Worm (Caenorhabditis elegans) whole organism, midembryonic: ENCODE data around the gene F59A6.3.

Experiments
- T22C8.4 ChIP-seq: fragments of 200-800 bp; sonication (Bioruptor generic); IDR thresholded peaks from 2 replicates; pipeline ENCODE4 v1.3.6; 2022; ENCODE audit warnings: missing genetic modification characterization, missing compliant biosample characterization
- cog-1 ChIP-seq: sonication (generic microtip); optimal IDR thresholded peaks from 2 replicates; lab custom pipeline; 2016; ENCODE audit warnings: missing genetic modification characterization, missing compliant biosample characterization
- flt-1 ChIP-seq: fragments of 200-800 bp; sonication (Bioruptor generic); IDR thresholded peaks from 2 replicates; pipeline ENCODE4 v1.3.6; 2022; ENCODE audit warnings: missing genetic modification characterization, missing compliant biosample characterization
- klf-2 ChIP-seq: fragments of 200-800 bp; sonication (Bioruptor generic); conservative IDR thresholded peaks from 2 replicates; pipeline ENCODE4 v1.3.6; 2022; ENCODE audit warnings: missing genetic modification reagents, missing genetic modification characterization, missing compliant biosample characterization
- med-1 ChIP-seq: sonication (generic microtip); optimal IDR thresholded peaks from 2 replicates; lab custom pipeline; 2017; ENCODE audit warnings: missing genetic modification characterization, mild to moderate bottlenecking, missing compliant biosample characterization, antibody characterized with exemption, missing genetic modification reagents; ENCODE audit not compliant: insufficient read depth
- ref-1 ChIP-seq: fragments of 200-800 bp; sonication (Bioruptor generic); conservative IDR thresholded peaks from 2 replicates; pipeline ENCODE4 v1.3.6; 2022; ENCODE audit warnings: missing genetic modification reagents, missing genetic modification characterization, missing compliant biosample characterization
- tab-1 ChIP-seq: fragments of 200-800 bp; sonication (Bioruptor generic); IDR thresholded peaks from 2 replicates; pipeline ENCODE4 v1.3.6; 2022; ENCODE audit warnings: missing genetic modification characterization, missing compliant biosample characterization
- ztf-23 ChIP-seq: fragments of 200-800 bp; sonication (Bioruptor generic); IDR thresholded peaks from 2 replicates; pipeline ENCODE4 v1.3.6; 2022; ENCODE audit warnings: missing genetic modification reagents, missing genetic modification characterization, missing compliant biosample characterization
- ztf-29 ChIP-seq: fragments of 200-800 bp; sonication (Bioruptor generic); IDR thresholded peaks from 2 replicates; pipeline ENCODE4 v1.3.6; 2022; ENCODE audit warnings: missing genetic modification reagents, missing genetic modification characterization, missing compliant biosample characterization

Gene F59A6.3

ce11 chrII:5008033-5008432 lies at the start of gene F59A6.3:
F59A6.3 (plus strand) TSS chrII:5008333.
- TF ChIP-seq cog-1 (no peak), flt-1 (GFP tag; lab: Robert Waterston, UW) (no peak)

DNA sequence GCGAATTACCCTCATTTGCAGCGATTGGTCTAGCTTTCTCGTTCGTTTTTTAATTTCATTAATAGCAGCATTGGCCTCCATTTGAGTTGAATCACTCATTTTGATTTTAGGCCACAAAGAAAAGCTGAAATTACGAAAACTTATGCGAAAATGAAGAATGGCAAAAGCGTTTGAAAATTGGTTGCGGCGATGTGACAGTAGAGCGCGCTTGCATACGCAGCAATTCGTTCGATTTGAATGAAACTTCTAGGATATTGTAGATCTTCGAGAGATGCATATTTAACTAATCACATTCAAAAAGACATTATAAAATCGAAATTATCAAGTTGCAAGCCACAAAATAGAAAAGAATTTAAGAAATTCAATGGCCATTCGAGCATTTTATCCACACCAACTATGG lies 48.4 kb upstream of the F59A6.3 start, which contains the start of gene ulp-2:
Gene ulp-2 (minus strand): TSS at position 158 of the 400 bp plus-strand sequence.
- no peak for TF ChIP-seq ztf-29
- TF ChIP-seq tab-1 (GFP tag; lab: Robert Waterston, UW), result no peak
- TF ChIP-seq med-1 (GFP tag; lab: Kevin White, UChicago), result no peak
- TF ChIP-seq ztf-23 (GFP tag; lab: Robert Waterston, UW), result 0 out of 2 replicates have a peak, but pooled peaks have one; percentile 19

- TF ChIP-seq ref-1 (GFP tag; lab: Robert Waterston, UW) (no peak), tab-1 (GFP tag; lab: Robert Waterston, UW) (no peak), flt-1 (GFP tag; lab: Robert Waterston, UW) (no peak), ztf-23 (GFP tag; lab: Robert Waterston, UW) (no peak), T22C8.4 (GFP tag; lab: Robert Waterston, UW) (no peak), ztf-29 (no peak), klf-2 (no peak), med-1 (GFP tag; lab: Kevin White, UChicago) (no peak), cog-1 (no peak)
These were observed 47.4 kb upstream of the F59A6.3 start for ce11 chrII:4960690-4961089.

ce11 chrII:4966576-4966975 lies 41.6 kb upstream of the F59A6.3 start:
- TF ChIP-seq ztf-29 (no peak), ref-1 (GFP tag; lab: Robert Waterston, UW) (no peak), T22C8.4 (GFP tag; lab: Robert Waterston, UW) (no peak), tab-1 (GFP tag; lab: Robert Waterston, UW) (no peak), ztf-23 (GFP tag; lab: Robert Waterston, UW) (no peak), flt-1 (GFP tag; lab: Robert Waterston, UW) (no peak), klf-2 (no peak), cog-1 (no peak), med-1 (GFP tag; lab: Kevin White, UChicago) (no peak)

ce11 chrII:4967636-4968035 lies 40.5 kb upstream of the F59A6.3 start:
- TF ChIP-seq klf-2 (no peak), ztf-29 (no peak), cog-1 (no peak), flt-1 (GFP tag; lab: Robert Waterston, UW) (no peak), tab-1 (GFP tag; lab: Robert Waterston, UW) (no peak), med-1 (GFP tag; lab: Kevin White, UChicago) (no peak), ref-1 (GFP tag; lab: Robert Waterston, UW) (no peak), ztf-23 (GFP tag; lab: Robert Waterston, UW) (no peak), T22C8.4 (GFP tag; lab: Robert Waterston, UW) (no peak)

- TF ChIP-seq cog-1, result no peak
- TF ChIP-seq ztf-29, result no peak
- no peak for TF ChIP-seq flt-1 (GFP tag; lab: Robert Waterston, UW)
- TF ChIP-seq ref-1 (GFP tag; lab: Robert Waterston, UW), result no peak
- no peak for TF ChIP-seq T22C8.4 (GFP tag; lab: Robert Waterston, UW)
These were observed 39.3 kb upstream of the F59A6.3 start, which contains the start of gene shc-2 for ce11 chrII:4968863-4969262. shc-2 (plus strand) TSS chrII:4969163.

ce11 chrII:4974448-4974951 lies 33.6 kb upstream of the F59A6.3 start:
- TF ChIP-seq flt-1 (GFP tag; lab: Robert Waterston, UW), result no peak
- no peak for TF ChIP-seq ztf-23 (GFP tag; lab: Robert Waterston, UW)
- TF ChIP-seq T22C8.4 (GFP tag; lab: Robert Waterston, UW), result no peak
- no peak for TF ChIP-seq ztf-29
- TF ChIP-seq med-1 (GFP tag; lab: Kevin White, UChicago), result no peak
- no peak for TF ChIP-seq tab-1 (GFP tag; lab: Robert Waterston, UW)
- TF ChIP-seq cog-1, result no peak
- no peak for TF ChIP-seq klf-2
- no peak for TF ChIP-seq ref-1 (GFP tag; lab: Robert Waterston, UW)

DNA sequence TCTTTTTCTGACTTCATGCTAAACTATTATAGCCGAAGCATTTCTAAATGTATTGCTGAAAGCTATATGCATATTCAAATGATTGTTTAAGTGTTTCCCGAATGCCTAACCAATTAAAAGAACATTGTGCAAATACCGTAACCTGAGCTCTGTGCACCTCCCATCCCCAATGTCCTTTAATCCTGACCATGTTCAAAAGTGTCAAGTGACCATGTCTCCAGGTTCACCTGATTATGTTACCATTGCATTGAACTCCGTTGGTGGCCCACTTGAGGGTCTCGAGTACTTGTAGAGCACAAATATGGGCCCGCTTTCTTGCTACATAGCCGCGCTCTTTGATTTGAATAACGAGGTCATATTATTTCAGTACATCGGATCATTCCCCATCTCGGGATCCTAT lies 32.8 kb upstream of the F59A6.3 start:
- TF ChIP-seq med-1 (GFP tag; lab: Kevin White, UChicago) (no peak), tab-1 (GFP tag; lab: Robert Waterston, UW) (no peak), cog-1 (no peak), ref-1 (GFP tag; lab: Robert Waterston, UW) (no peak), klf-2 (no peak), flt-1 (GFP tag; lab: Robert Waterston, UW) (no peak), T22C8.4 (GFP tag; lab: Robert Waterston, UW) (no peak), ztf-23 (GFP tag; lab: Robert Waterston, UW) (no peak), ztf-29 (no peak)

ce11 chrII:4981682-4982404 lies 26.3 kb upstream of the F59A6.3 start:
- TF ChIP-seq med-1 (GFP tag; lab: Kevin White, UChicago), result no peak
- no peak for TF ChIP-seq T22C8.4 (GFP tag; lab: Robert Waterston, UW)
- no peak for TF ChIP-seq ref-1 (GFP tag; lab: Robert Waterston, UW)
- TF ChIP-seq flt-1 (GFP tag; lab: Robert Waterston, UW), result no peak
- no peak for TF ChIP-seq ztf-23 (GFP tag; lab: Robert Waterston, UW)
- TF ChIP-seq klf-2, result no peak
- no peak for TF ChIP-seq tab-1 (GFP tag; lab: Robert Waterston, UW)
- no peak for TF ChIP-seq ztf-29

DNA sequence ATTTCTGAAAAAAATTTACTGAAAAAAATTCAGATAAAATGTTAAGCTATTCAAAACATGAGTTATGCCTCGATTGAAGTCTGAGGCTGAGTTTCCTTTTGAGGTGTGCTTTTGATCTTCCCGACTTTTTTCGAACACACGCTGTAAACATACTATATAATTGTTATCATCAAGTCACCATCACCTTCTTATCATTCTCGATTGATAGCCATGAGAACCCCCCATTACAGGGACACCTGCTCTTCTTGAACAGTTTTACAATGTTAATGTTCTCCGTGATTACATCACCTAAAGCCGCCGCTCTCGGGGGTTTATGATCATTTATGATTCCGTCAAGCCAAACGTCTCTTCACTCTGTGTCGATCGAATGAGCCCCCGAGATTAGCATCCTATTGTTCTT lies 24.0 kb upstream of the F59A6.3 start:
- TF ChIP-seq flt-1 (GFP tag; lab: Robert Waterston, UW) (no peak), ztf-29 (no peak), ref-1 (GFP tag; lab: Robert Waterston, UW) (no peak), tab-1 (GFP tag; lab: Robert Waterston, UW) (no peak), cog-1 (no peak), T22C8.4 (GFP tag; lab: Robert Waterston, UW) (no peak)
